Fruit fly (Drosophila melanogaster): ENCODE results near the gene Mnat9.

Mnat9 gene

DNA sequence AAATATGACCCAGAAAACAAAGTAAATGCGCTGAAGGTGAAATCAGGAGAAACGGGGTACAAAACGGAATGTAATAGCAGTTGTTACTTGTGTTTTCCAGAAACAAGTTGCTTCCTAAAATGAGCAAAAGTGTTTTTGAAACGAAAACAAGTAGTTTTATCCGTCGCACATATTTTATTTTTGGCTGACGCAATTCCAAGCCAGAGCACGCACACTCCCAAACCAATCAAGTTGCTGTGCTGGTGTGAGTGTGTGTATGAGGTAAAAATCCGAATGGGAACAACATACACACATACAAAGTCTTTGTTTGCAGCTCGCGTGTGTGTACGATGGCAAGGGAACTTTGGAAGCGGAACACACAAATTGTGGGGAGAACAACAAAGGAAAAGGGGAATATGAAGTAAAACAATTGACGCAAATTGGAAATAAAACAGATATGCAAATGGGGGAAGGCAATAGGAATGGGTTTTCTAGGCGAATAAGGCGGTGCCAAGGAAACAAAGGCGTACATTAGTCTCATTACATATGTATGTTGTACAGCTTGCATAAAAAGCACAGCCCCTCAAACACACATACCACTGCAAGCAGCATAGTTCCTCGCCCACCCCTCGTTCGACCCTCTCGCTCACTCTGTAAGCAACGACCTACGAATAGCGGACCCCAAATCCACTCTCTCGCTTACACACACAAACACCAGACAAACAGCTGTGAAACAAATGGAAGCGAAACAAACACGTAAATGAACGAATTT is 7.3 kb downstream of the Mnat9 start (continued):
- TF ChIP-seq CG16813 (GFP tag; IDR thresholded peaks at IDR 0.05; ENCODE audit: partially characterized antibody) (no peak), kah (GFP tag; optimal IDR thresholded peaks at IDR 0.05) (peak; percentile 18), CG3407 (GFP tag; optimal IDR thresholded peaks at IDR 0.05) (peak; percentile 29), Lpt (GFP tag; optimal IDR thresholded peaks at IDR 0.05) (no peak), HLH3B (GFP tag; IDR thresholded peaks at IDR 0.05) (no peak), prd (optimal IDR thresholded peaks at IDR 0.05) (no peak), prd (GFP tag; IDR thresholded peaks at IDR 0.05) (no peak), CG7786 (GFP tag; optimal IDR thresholded peaks at IDR 0.05) (no peak), bcd (GFP tag; optimal IDR thresholded peaks at IDR 0.05) (no peak), stc (GFP tag; IDR thresholded peaks at IDR 0.05) (no peak), CG12155 (GFP tag; optimal IDR thresholded peaks at IDR 0.05) (no peak), zfh1 (GFP tag; IDR thresholded peaks at IDR 0.05) (no peak), az2 (GFP tag; optimal IDR thresholded peaks at IDR 0.05) (no peak), CG13296 (GFP tag; optimal IDR thresholded peaks at IDR 0.05) (no peak), insv (GFP tag; optimal IDR thresholded peaks at IDR 0.05) (no peak), tll (GFP tag; optimal IDR thresholded peaks at IDR 0.05) (no peak), Abd-B (GFP tag; optimal IDR thresholded peaks at IDR 0.05) (no peak), CG4328 (GFP tag; optimal IDR thresholded peaks at IDR 0.05) (no peak), bbx (GFP tag; IDR thresholded peaks at IDR 0.05; ENCODE audit: partially characterized antibody) (no peak), CG14667 (GFP tag; IDR thresholded peaks at IDR 0.05) (no peak), CG11695 (GFP tag; IDR thresholded peaks at IDR 0.05) (no peak), CG6765 (GFP tag; optimal IDR thresholded peaks at IDR 0.05) (no peak), mam (GFP tag; optimal IDR thresholded peaks at IDR 0.05) (no peak), CG6654 (GFP tag; optimal IDR thresholded peaks at IDR 0.05) (no peak), cad (GFP tag; optimal IDR thresholded peaks at IDR 0.05) (no peak), sc (optimal IDR thresholded peaks at IDR 0.05) (no peak), sc (GFP tag; optimal IDR thresholded peaks at IDR 0.05) (no peak), Trl (optimal IDR thresholded peaks at IDR 0.05) (peak in 1 of 2 experiments; percentile 31), Trl (GFP tag; optimal IDR thresholded peaks at IDR 0.05) (no peak), pfk (GFP tag; optimal IDR thresholded peaks at IDR 0.05) (peak; percentile 98), CG9797 (GFP tag; optimal IDR thresholded peaks at IDR 0.05) (no peak), dimm (GFP tag; IDR thresholded peaks at IDR 0.05) (no peak), phol (tag; optimal IDR thresholded peaks at IDR 0.05) (no peak), knrl (GFP tag; IDR thresholded peaks at IDR 0.05; ENCODE audit: partially characterized antibody) (no peak), Rfx (GFP tag; IDR thresholded peaks at IDR 0.05) (no peak), CG4707 (GFP tag; optimal IDR thresholded peaks at IDR 0.05) (no peak), CG7987 (GFP tag; optimal IDR thresholded peaks at IDR 0.05) (no peak), D19A (tag; optimal IDR thresholded peaks at IDR 0.05) (no peak), sna (GFP tag; IDR thresholded peaks at IDR 0.05; ENCODE audit: partially characterized antibody) (no peak), so (GFP tag; IDR thresholded peaks at IDR 0.05) (no peak), CG9437 (GFP tag; optimal IDR thresholded peaks at IDR 0.05) (peak; percentile 42), dmrt11E (tag; optimal IDR thresholded peaks at IDR 0.05) (no peak), BEAF-32 (GFP tag; optimal IDR thresholded peaks at IDR 0.05) (no peak), bigmax (GFP tag; optimal IDR thresholded peaks at IDR 0.05) (no peak), klu (GFP tag; IDR thresholded peaks at IDR 0.05) (no peak), Scr (GFP tag; IDR thresholded peaks at IDR 0.05; ENCODE audit: partially characterized antibody) (no peak), Dek (tag; optimal IDR thresholded peaks at IDR 0.05) (no peak), E2f1 (GFP tag; IDR thresholded peaks at IDR 0.05) (no peak), CG10543 (GFP tag; optimal IDR thresholded peaks at IDR 0.05) (peak; percentile 78), Usf (GFP tag; optimal IDR thresholded peaks at IDR 0.05) (no peak)

Measured in whole organism, embryonic.